Fruit fly (Drosophila melanogaster) whole organism, pupa: Measurements from ENCODE around the gene Rh4.

Experiments used
- CG13204 ChIP-seq: fragments of 200-800 bp; sonication (Bioruptor generic); optimal IDR thresholded peaks from 2 replicates; lab custom pipeline; 2018; ENCODE audit warnings: missing biosample characterization, mild to moderate bottlenecking, missing genetic modification characterization, moderate library complexity
- CG14655 ChIP-seq: fragments of 200-800 bp; sonication (Bioruptor generic); optimal IDR thresholded peaks from 3 replicates; lab custom pipeline; 2017; ENCODE audit warnings: mild to moderate bottlenecking, missing biosample characterization, missing genetic modification reagents, missing genetic modification characterization
- CG17806 ChIP-seq: fragments of 200-800 bp; sonication (Bioruptor generic); optimal IDR thresholded peaks from 2 replicates; lab custom pipeline; 2018; ENCODE audit warnings: missing biosample characterization, mild to moderate bottlenecking, missing genetic modification characterization, moderate library complexity
- CG32121 ChIP-seq: fragments of 200-800 bp; sonication (Bioruptor generic); IDR thresholded peaks from 2 replicates; pipeline ENCODE4 v1.3.6; 2022; ENCODE audit warnings: missing biosample characterization, missing genetic modification characterization
- CG34367 ChIP-seq: fragments of 200-800 bp; sonication (Bioruptor generic); optimal IDR thresholded peaks from 2 replicates; lab custom pipeline; 2018; ENCODE audit warnings: missing biosample characterization, mild to moderate bottlenecking, missing genetic modification characterization
- CG4496 ChIP-seq: fragments of 200-800 bp; sonication (Bioruptor generic); IDR thresholded peaks from 3 replicates; pipeline ENCODE4 v1.3.6; 2022; ENCODE audit warnings: missing biosample characterization, missing genetic modification characterization
- CG8159 ChIP-seq: fragments of 200-800 bp; sonication (Bioruptor generic); optimal IDR thresholded peaks from 3 replicates; lab custom pipeline; 2018; ENCODE audit warnings: missing biosample characterization, mild to moderate bottlenecking, missing genetic modification characterization, moderate library complexity
- CG8301 ChIP-seq: fragments of 200-800 bp; sonication (Bioruptor generic); optimal IDR thresholded peaks from 2 replicates; lab custom pipeline; 2018; ENCODE audit warnings: missing biosample characterization, mild to moderate bottlenecking, missing genetic modification characterization
- CG9948 ChIP-seq: fragments of 200-800 bp; sonication (Bioruptor generic); optimal IDR thresholded peaks from 2 replicates; lab custom pipeline; 2018; ENCODE audit warnings: missing biosample characterization, mild to moderate bottlenecking, missing genetic modification characterization, moderate library complexity
- EcR ChIP-seq: fragments of 200-800 bp; sonication (Bioruptor generic); optimal IDR thresholded peaks from 3 replicates; lab custom pipeline; 2019; ENCODE audit warnings: missing biosample characterization, missing genetic modification characterization, mild to moderate bottlenecking, moderate library complexity, missing genetic modification reagents
- Pif1A ChIP-seq: fragments of 200-800 bp; sonication (Bioruptor generic); optimal IDR thresholded peaks from 3 replicates; lab custom pipeline; 2016; ENCODE audit warnings: missing biosample characterization, missing genetic modification characterization
- Snoo ChIP-seq: fragments of 200-800 bp; sonication (Bioruptor generic); optimal IDR thresholded peaks from 3 replicates; lab custom pipeline; 2017; ENCODE audit warnings: missing biosample characterization, mild to moderate bottlenecking, missing genetic modification characterization, inconsistent platforms
- gl ChIP-seq: fragments of 200-800 bp; sonication (Bioruptor generic); optimal IDR thresholded peaks from 2 replicates; lab custom pipeline; 2018; ENCODE audit warnings: missing biosample characterization, mild to moderate bottlenecking, missing genetic modification characterization
- rn ChIP-seq: fragments of 200-800 bp; sonication (Bioruptor generic); IDR thresholded peaks from 2 replicates; pipeline ENCODE4 v1.3.6; 2022; ENCODE audit warnings: missing biosample characterization, missing genetic modification characterization

DNA sequence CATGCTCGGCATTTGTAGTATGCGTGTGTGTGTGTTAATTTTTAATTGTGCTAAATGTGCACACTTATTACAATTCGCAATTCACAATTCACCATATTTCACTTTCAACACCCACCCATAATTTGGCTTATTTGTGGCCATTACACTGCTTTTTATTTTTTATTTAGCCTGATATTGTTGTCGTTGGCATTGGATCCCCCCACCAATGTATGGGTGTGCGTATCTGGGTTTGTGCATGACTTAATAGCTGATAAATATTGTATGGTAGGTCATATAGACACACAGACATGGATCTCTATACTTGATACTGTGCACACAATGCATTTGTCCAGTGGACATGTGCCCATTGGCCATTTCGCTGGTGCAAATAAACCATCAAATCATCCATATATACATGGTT, 11.4 kb upstream of the Rh4 start:
- TF ChIP-seq EcR (GFP tag; lab: Kevin White, UChicago) (no peak), CG8159 (tag; lab: Kevin White, UChicago) (no peak), CG34367 (no peak), Pif1A (GFP tag; lab: Kevin White, UChicago) (no peak), CG13204 (GFP tag; lab: Kevin White, UChicago) (no peak), CG32121 (GFP tag; lab: Robert Waterston, UW) (no peak), CG8301 (tag; lab: Kevin White, UChicago) (no peak), CG14655 (no peak), CG17806 (no peak), gl (tag; lab: Kevin White, UChicago) (no peak), CG4496 (GFP tag; lab: Robert Waterston, UW) (no peak), Snoo (tag; lab: Kevin White, UChicago) (no peak), CG9948 (tag; lab: Kevin White, UChicago) (no peak), rn (GFP tag; lab: Robert Waterston, UW) (no peak)
